Worm (Caenorhabditis elegans) whole organism, young adult: ENCODE results near the gene T28D6.6.

Experiments used
- B0261.1 ChIP-seq: sonication (generic microtip); optimal IDR thresholded peaks from 2 replicates; lab custom pipeline; 2016; ENCODE audit warnings: mild to moderate bottlenecking, missing genetic modification characterization, moderate library complexity, missing compliant biosample characterization
- B0336.3 ChIP-seq: fragments of 200-800 bp; sonication (Bioruptor generic); IDR thresholded peaks from 2 replicates; pipeline ENCODE4 v1.3.6; 2022; ENCODE audit warnings: missing genetic modification characterization, missing compliant biosample characterization
- C17E4.6 ChIP-seq: fragments of 200-800 bp; sonication (Bioruptor generic); IDR thresholded peaks from 2 replicates; pipeline ENCODE4 v1.3.6; 2022; ENCODE audit warnings: missing genetic modification reagents, missing genetic modification characterization, missing compliant biosample characterization
- F10E7.11 ChIP-seq: sonication (generic microtip); optimal IDR thresholded peaks from 2 replicates; lab custom pipeline; 2017; ENCODE audit warnings: mild to moderate bottlenecking, missing genetic modification characterization, moderate library complexity, missing compliant biosample characterization
- F33H1.4 ChIP-seq: fragments of 200-800 bp; sonication (Bioruptor generic); IDR thresholded peaks from 2 replicates; pipeline ENCODE4 v1.3.6; 2022; ENCODE audit warnings: missing genetic modification reagents, missing genetic modification characterization, missing compliant biosample characterization
- F39B2.1 ChIP-seq: fragments of 200-800 bp; sonication (Bioruptor generic); IDR thresholded peaks from 2 replicates; pipeline ENCODE4 v1.3.6; 2022; ENCODE audit warnings: missing genetic modification reagents, missing genetic modification characterization, missing compliant biosample characterization
- K11D2.4 ChIP-seq: fragments of 200-800 bp; sonication (Bioruptor generic); IDR thresholded peaks from 2 replicates; pipeline ENCODE4 v1.3.6; 2022; ENCODE audit warnings: missing genetic modification reagents, missing genetic modification characterization, missing compliant biosample characterization
- K12H6.12 ChIP-seq: fragments of 200-800 bp; sonication (Bioruptor generic); optimal IDR thresholded peaks from 2 replicates; lab custom pipeline; 2018; ENCODE audit warnings: mild to moderate bottlenecking, missing genetic modification characterization, missing compliant biosample characterization
- T07F8.4 ChIP-seq: sonication (generic microtip); optimal IDR thresholded peaks from 2 replicates; lab custom pipeline; 2016; ENCODE audit warnings: mild to moderate bottlenecking, missing genetic modification characterization, moderate library complexity, missing compliant biosample characterization
- Y53F4B.3 ChIP-seq: fragments of 200-800 bp; sonication (Bioruptor generic); IDR thresholded peaks from 2 replicates; pipeline ENCODE4 v1.3.6; 2022; ENCODE audit warnings: missing genetic modification reagents, missing genetic modification characterization, missing compliant biosample characterization
- Y56A3A.18 ChIP-seq: fragments of 200-800 bp; sonication (Bioruptor generic); IDR thresholded peaks from 2 replicates; pipeline ENCODE4 v1.3.6; 2022; ENCODE audit warnings: missing genetic modification reagents, missing genetic modification characterization, missing compliant biosample characterization
- Y67H2A.10 ChIP-seq: fragments of 200-800 bp; sonication (Bioruptor generic); conservative IDR thresholded peaks from 2 replicates; pipeline ENCODE4 v1.3.6; 2022; ENCODE audit warnings: missing genetic modification reagents, missing genetic modification characterization, missing compliant biosample characterization
- atf-7 ChIP-seq: sonication (generic microtip); optimal IDR thresholded peaks from 2 replicates; lab custom pipeline; 2017; ENCODE audit warnings: mild to moderate bottlenecking, missing genetic modification characterization, missing compliant biosample characterization
- athp-1 ChIP-seq: sonication (generic microtip); optimal IDR thresholded peaks from 2 replicates; lab custom pipeline; 2017; ENCODE audit warnings: mild to moderate bottlenecking, missing genetic modification characterization, missing compliant biosample characterization
- attf-6 ChIP-seq: fragments of 200-800 bp; sonication (Bioruptor generic); IDR thresholded peaks from 2 replicates; pipeline ENCODE4 v1.3.6; 2022; ENCODE audit warnings: missing genetic modification reagents, missing genetic modification characterization, missing compliant biosample characterization
- bed-1 ChIP-seq: fragments of 200-800 bp; sonication (Bioruptor generic); IDR thresholded peaks from 2 replicates; pipeline ENCODE4 v1.3.6; 2022; ENCODE audit warnings: missing genetic modification reagents, missing genetic modification characterization, missing compliant biosample characterization
- bed-2 ChIP-seq: fragments of 200-800 bp; sonication (Bioruptor generic); IDR thresholded peaks from 2 replicates; pipeline ENCODE4 v1.3.6; 2022; ENCODE audit warnings: missing genetic modification reagents, missing genetic modification characterization, missing compliant biosample characterization
- ceh-40 ChIP-seq: fragments of 200-800 bp; sonication (Bioruptor generic); IDR thresholded peaks from 2 replicates; pipeline ENCODE4 v1.3.6; 2022; ENCODE audit warnings: missing genetic modification characterization, missing compliant biosample characterization
- chd-7 ChIP-seq: sonication (generic microtip); optimal IDR thresholded peaks from 2 replicates; lab custom pipeline; 2016; ENCODE audit warnings: mild to moderate bottlenecking, missing genetic modification characterization, moderate library complexity, missing compliant biosample characterization
- die-1 ChIP-seq: sonication (generic microtip); optimal IDR thresholded peaks from 2 replicates; lab custom pipeline; 2016; ENCODE audit warnings: missing genotype, mild to moderate bottlenecking, missing genetic modification characterization, missing compliant biosample characterization
- egl-44 ChIP-seq: fragments of 200-800 bp; sonication (Bioruptor generic); IDR thresholded peaks from 2 replicates; pipeline ENCODE4 v1.3.6; 2022; ENCODE audit warnings: missing genetic modification reagents, missing genetic modification characterization, missing compliant biosample characterization
- egrh-3 ChIP-seq: fragments of 200-800 bp; sonication (Bioruptor generic); IDR thresholded peaks from 2 replicates; pipeline ENCODE4 v1.3.6; 2022; ENCODE audit warnings: missing genetic modification reagents, missing genetic modification characterization, missing compliant biosample characterization
- ekl-4 ChIP-seq: fragments of 200-800 bp; sonication (Bioruptor generic); IDR thresholded peaks from 2 replicates; pipeline ENCODE4 v1.3.6; 2022; ENCODE audit warnings: missing genetic modification reagents, missing genetic modification characterization, missing compliant biosample characterization
- him-1 ChIP-seq: sonication (generic microtip); optimal IDR thresholded peaks from 2 replicates; lab custom pipeline; 2016; ENCODE audit warnings: missing genotype, missing genetic modification reagents, missing genetic modification characterization, missing compliant biosample characterization
- hmg-1.2 ChIP-seq: fragments of 200-800 bp; sonication (Bioruptor generic); IDR thresholded peaks from 2 replicates; pipeline ENCODE4 v1.3.6; 2022; ENCODE audit warnings: missing genetic modification reagents, missing genetic modification characterization, missing compliant biosample characterization
- let-526 ChIP-seq: fragments of 200-800 bp; sonication (Bioruptor generic); IDR thresholded peaks from 2 replicates; pipeline ENCODE4 v1.3.6; 2022; ENCODE audit warnings: missing genetic modification reagents, missing genetic modification characterization, missing compliant biosample characterization
- let-607 ChIP-seq, 2 experiments: fragments of 200-800 bp in 1 of 2; sonication (Bioruptor generic) in 1 of 2; sonication (generic microtip) in 1 of 2; optimal IDR thresholded peaks; 2 replicates each; lab custom pipeline; 2016 to 2018; ENCODE audit warnings: mild to moderate bottlenecking in 2 of 2, missing compliant biosample characterization in 2 of 2, missing genetic modification characterization in 2 of 2, moderate library complexity in 2 of 2, missing genotype in 1 of 2
- lin-40 ChIP-seq: sonication (generic microtip); optimal IDR thresholded peaks from 2 replicates; lab custom pipeline; 2016; ENCODE audit warnings: missing genetic modification characterization, mild to moderate bottlenecking, missing compliant biosample characterization, missing genotype, missing genetic modification reagents
- lsl-1 ChIP-seq: fragments of 200-800 bp; sonication (Bioruptor generic); optimal IDR thresholded peaks from 2 replicates; lab custom pipeline; 2018; ENCODE audit warnings: mild to moderate bottlenecking, missing genetic modification characterization, moderate library complexity, missing compliant biosample characterization
- madf-6 ChIP-seq: fragments of 200-800 bp; sonication (Bioruptor generic); IDR thresholded peaks from 2 replicates; pipeline ENCODE4 v1.3.6; 2022; ENCODE audit warnings: missing genetic modification reagents, missing genetic modification characterization, missing compliant biosample characterization
- mcd-1 ChIP-seq: fragments of 200-800 bp; sonication (Bioruptor generic); IDR thresholded peaks from 2 replicates; pipeline ENCODE4 v1.3.6; 2022; ENCODE audit warnings: missing genetic modification reagents, missing genetic modification characterization, missing compliant biosample characterization
- mes-4 ChIP-seq: sonication (generic microtip); optimal IDR thresholded peaks from 2 replicates; lab custom pipeline; 2016; ENCODE audit warnings: missing genotype, missing genetic modification characterization, missing compliant biosample characterization
- mxl-1 ChIP-seq: sonication (generic microtip); optimal IDR thresholded peaks from 2 replicates; lab custom pipeline; 2016; ENCODE audit warnings: missing genetic modification characterization, missing compliant biosample characterization
- nfyb-1 ChIP-seq: fragments of 200-800 bp; sonication (Bioruptor generic); IDR thresholded peaks from 2 replicates; pipeline ENCODE4 v1.3.6; 2022; ENCODE audit warnings: missing genetic modification reagents, missing genetic modification characterization, missing compliant biosample characterization
- nhr-120 ChIP-seq: fragments of 200-800 bp; sonication (Bioruptor generic); IDR thresholded peaks from 2 replicates; pipeline ENCODE4 v1.3.6; 2022; ENCODE audit warnings: missing genetic modification characterization, missing compliant biosample characterization
- nhr-80 ChIP-seq: sonication (generic microtip); optimal IDR thresholded peaks from 2 replicates; lab custom pipeline; 2016; ENCODE audit warnings: missing genetic modification characterization, missing compliant biosample characterization
- sptf-2 ChIP-seq: fragments of 200-800 bp; sonication (Bioruptor generic); optimal IDR thresholded peaks from 2 replicates; lab custom pipeline; 2018; ENCODE audit warnings: mild to moderate bottlenecking, missing genetic modification characterization, missing compliant biosample characterization
- tbp1 ChIP-seq: fragments of 200-800 bp; sonication (Bioruptor generic); optimal IDR thresholded peaks from 2 replicates; lab custom pipeline; 2018; ENCODE audit warnings: mild to moderate bottlenecking, missing genetic modification characterization, missing compliant biosample characterization
- xnd-1 ChIP-seq: sonication (generic microtip); optimal IDR thresholded peaks from 2 replicates; lab custom pipeline; 2016; ENCODE audit warnings: missing genotype, missing genetic modification reagents, missing genetic modification characterization, missing compliant biosample characterization
- ztf-22 ChIP-seq: fragments of 200-800 bp; sonication (Bioruptor generic); optimal IDR thresholded peaks from 2 replicates; lab custom pipeline; 2018; ENCODE audit warnings: mild to moderate bottlenecking, missing genetic modification characterization, moderate library complexity, missing compliant biosample characterization
- ztf-25 ChIP-seq: fragments of 200-800 bp; sonication (Bioruptor generic); IDR thresholded peaks from 2 replicates; pipeline ENCODE4 v1.3.6; 2022; ENCODE audit warnings: missing genetic modification reagents, missing genetic modification characterization, missing compliant biosample characterization
- ztf-6 ChIP-seq: fragments of 200-800 bp; sonication (Bioruptor generic); IDR thresholded peaks from 2 replicates; pipeline ENCODE4 v1.3.6; 2022; ENCODE audit warnings: missing genetic modification reagents, missing genetic modification characterization, missing compliant biosample characterization

T28D6.6 gene

ce11 chrIII:11343041-11343440, at the start of gene T28D6.6, which contains the start of gene pen-2:
T28D6.6 (minus strand) TSS chrIII:11343108.
pen-2 (plus strand) TSS chrIII:11343322.
- no peak for TF ChIP-seq Y67H2A.10 (GFP tag; lab: Robert Waterston, UW)
- TF ChIP-seq lsl-1 (GFP tag; lab: Kevin White, UChicago): peak; percentile 23
- no peak for TF ChIP-seq mcd-1 (GFP tag; lab: Robert Waterston, UW)
- no peak for TF ChIP-seq K11D2.4
- peak; percentile 36; the same call in 1 of the 2 replicates for TF ChIP-seq F33H1.4
- no peak for TF ChIP-seq die-1 (tag; lab: Kevin White, UChicago)
- no peak for TF ChIP-seq nhr-80 (tag; lab: Kevin White, UChicago)
- 0 out of 2 replicates have a peak, but pooled peaks have one; percentile 32 for TF ChIP-seq ekl-4 (GFP tag; lab: Robert Waterston, UW)
- TF ChIP-seq C17E4.6 (GFP tag; lab: Robert Waterston, UW): no peak
- 0 out of 2 replicates have a peak, but pooled peaks have one; percentile 17 for TF ChIP-seq madf-6 (GFP tag; lab: Robert Waterston, UW)
- no peak for TF ChIP-seq tbp1 (GFP tag; lab: Kevin White, UChicago)
- TF ChIP-seq B0336.3: no peak
- TF ChIP-seq attf-6 (GFP tag; lab: Robert Waterston, UW): no peak

DNA sequence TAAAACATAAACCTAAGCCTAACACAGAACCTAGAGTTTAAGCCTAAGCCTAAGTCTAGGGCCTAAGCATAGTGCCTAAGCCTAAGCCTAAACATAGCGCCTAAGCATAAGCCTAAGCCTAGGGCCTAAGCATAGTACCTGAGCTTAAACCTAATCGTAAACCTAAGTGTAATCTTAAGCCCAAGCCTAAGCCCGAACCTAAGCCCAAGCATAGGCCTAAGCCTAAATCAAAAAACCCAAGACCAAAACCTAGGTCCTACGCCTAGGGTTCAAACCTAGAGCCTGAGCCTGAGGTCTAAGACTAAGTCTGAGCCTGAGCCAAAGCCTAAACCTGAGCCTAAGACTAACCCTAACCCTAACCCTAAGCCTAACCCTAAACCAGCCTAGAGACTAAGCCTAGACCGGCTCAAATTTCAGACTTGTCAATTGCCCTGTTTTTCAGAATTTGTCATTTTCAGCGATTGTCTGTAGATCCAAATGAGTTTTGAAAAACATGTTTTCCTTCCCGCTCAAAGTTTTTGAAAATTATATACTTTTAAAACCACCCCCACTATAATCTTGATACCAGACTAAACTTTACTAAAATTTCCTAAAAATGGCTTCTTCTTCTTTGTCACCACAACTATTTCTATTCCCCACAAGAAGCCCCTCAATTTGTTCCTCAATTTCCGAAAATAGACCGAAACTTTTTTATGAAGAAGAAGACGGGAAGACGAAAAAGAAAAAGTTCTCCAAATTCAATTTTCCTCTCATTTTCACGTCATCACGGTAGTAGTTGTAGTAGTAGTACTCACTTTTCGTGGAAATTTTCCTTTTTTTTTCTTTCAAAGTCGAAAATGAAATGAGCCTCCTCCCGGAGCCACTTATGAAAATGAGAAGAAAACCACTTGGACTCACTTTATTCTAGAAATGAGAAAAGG, 49.0 kb upstream of the T28D6.6 start:
- TF ChIP-seq K12H6.12 (tag; lab: Kevin White, UChicago): no peak
- TF ChIP-seq ekl-4 (GFP tag; lab: Robert Waterston, UW): no peak
- no peak for TF ChIP-seq ztf-6 (GFP tag; lab: Robert Waterston, UW)
- no peak for TF ChIP-seq sptf-2 (GFP tag; lab: Kevin White, UChicago)
- TF ChIP-seq madf-6 (GFP tag; lab: Robert Waterston, UW): 0 out of 2 replicates have a peak, but pooled peaks have one; percentile 10
- no peak for TF ChIP-seq bed-2 (GFP tag; lab: Robert Waterston, UW)
- 0 out of 2 replicates have a peak, but pooled peaks have one; percentile 29 for TF ChIP-seq egl-44 (GFP tag; lab: Robert Waterston, UW)
- TF ChIP-seq hmg-1.2: no peak
- TF ChIP-seq Y56A3A.18 (GFP tag; lab: Robert Waterston, UW): no peak
- TF ChIP-seq T07F8.4: no peak
- TF ChIP-seq nhr-120 (GFP tag; lab: Robert Waterston, UW): no peak
- no peak for TF ChIP-seq atf-7 (tag; lab: Kevin White, UChicago)
- TF ChIP-seq him-1 (tag; lab: Kevin White, UChicago): no peak
- no peak for TF ChIP-seq nfyb-1

DNA sequence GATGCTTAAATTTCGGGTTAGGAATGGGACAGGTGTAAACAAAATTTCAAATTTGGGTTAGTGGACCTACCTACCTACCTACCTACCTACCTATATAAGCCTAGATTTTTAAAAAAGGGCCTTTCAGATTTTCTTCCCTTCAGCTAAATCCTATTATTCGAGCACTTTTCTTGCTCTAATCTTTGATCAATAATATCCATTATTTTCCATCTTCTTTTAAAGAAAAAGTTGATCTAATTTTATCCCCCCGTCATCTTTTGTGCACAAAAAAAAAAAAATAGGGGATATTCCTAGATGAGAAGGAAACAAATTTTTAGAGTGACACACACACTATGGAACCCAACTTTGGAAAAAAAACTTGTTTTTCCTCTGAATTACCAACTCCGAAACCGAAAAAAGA, 47.9 kb upstream of the T28D6.6 start:
- TF ChIP-seq mes-4 (no peak), bed-1 (GFP tag; lab: Robert Waterston, UW) (no peak), Y53F4B.3 (GFP tag; lab: Robert Waterston, UW) (no peak), mxl-1 (tag; lab: Kevin White, UChicago) (no peak), nfyb-1 (no peak), ceh-40 (no peak), egl-44 (GFP tag; lab: Robert Waterston, UW) (no peak)

ce11 chrIII:11389384-11389783, 46.5 kb upstream of the T28D6.6 start:
- TF ChIP-seq ztf-22 (GFP tag; lab: Kevin White, UChicago) (no peak), athp-1 (tag; lab: Kevin White, UChicago) (no peak), die-1 (tag; lab: Kevin White, UChicago) (no peak), ekl-4 (GFP tag; lab: Robert Waterston, UW) (no peak), F39B2.1 (no peak), lin-40 (no peak), egrh-3 (GFP tag; lab: Robert Waterston, UW) (peak; percentile 64), attf-6 (GFP tag; lab: Robert Waterston, UW) (no peak), nfyb-1 (no peak), nhr-120 (GFP tag; lab: Robert Waterston, UW) (no peak), B0261.1 (no peak), chd-7 (tag; lab: Kevin White, UChicago) (peak; percentile 41), sptf-2 (GFP tag; lab: Kevin White, UChicago) (no peak), bed-1 (GFP tag; lab: Robert Waterston, UW) (0 out of 2 replicates have a peak, but pooled peaks have one; percentile 18), F10E7.11 (tag; lab: Kevin White, UChicago) (no peak), xnd-1 (tag; lab: Kevin White, UChicago) (no peak), let-607 (tag; optimal IDR thresholded peaks at IDR 0.05; lab: Kevin White, UChicago) (no peak), let-526 (GFP tag; lab: Robert Waterston, UW) (no peak), ztf-25 (no peak)
